Worm (Caenorhabditis elegans) whole organism, young adult: ENCODE data around the gene nhr-182.
A peak's percentile ranks its signal among the peaks of the same experiment; 100 is the strongest.

ENCODE experiments used
- B0261.1 ChIP-seq: sonication (generic microtip); optimal IDR thresholded peaks from 2 replicates; lab custom pipeline; 2016; ENCODE audit warnings: mild to moderate bottlenecking, missing genetic modification characterization, moderate library complexity, missing compliant biosample characterization
- C17E4.6 ChIP-seq: fragments of 200-800 bp; sonication (Bioruptor generic); IDR thresholded peaks from 2 replicates; pipeline ENCODE4 v1.3.6; 2022; ENCODE audit warnings: missing genetic modification reagents, missing genetic modification characterization, missing compliant biosample characterization
- D2030.7 ChIP-seq: fragments of 200-800 bp; sonication (Bioruptor generic); IDR thresholded peaks from 2 replicates; pipeline ENCODE4 v1.3.6; 2022; ENCODE audit warnings: missing genetic modification reagents, missing genetic modification characterization, missing compliant biosample characterization
- F23B12.7 ChIP-seq: sonication (generic microtip); optimal IDR thresholded peaks from 2 replicates; lab custom pipeline; 2017; ENCODE audit warnings: missing genetic modification characterization, mild to moderate bottlenecking, missing compliant biosample characterization, antibody characterized with exemption, moderate library complexity; ENCODE audit not compliant: insufficient read depth
- F49E8.2 ChIP-seq: sonication (generic microtip); optimal IDR thresholded peaks from 3 replicates; lab custom pipeline; 2017; ENCODE audit warnings: missing genetic modification characterization, mild to moderate bottlenecking, missing compliant biosample characterization, antibody characterized with exemption, moderate library complexity; ENCODE audit not compliant: insufficient read depth
- F55B11.4 ChIP-seq: sonication (generic microtip); optimal IDR thresholded peaks from 2 replicates; lab custom pipeline; 2016; ENCODE audit warnings: missing compliant biosample characterization, missing genetic modification characterization, borderline replicate concordance; ENCODE audit not compliant: insufficient read depth
- F57C9.4 ChIP-seq: sonication (generic microtip); optimal IDR thresholded peaks from 2 replicates; lab custom pipeline; 2017; ENCODE audit warnings: mild to moderate bottlenecking, missing genetic modification characterization, missing compliant biosample characterization
- K11D2.4 ChIP-seq: fragments of 200-800 bp; sonication (Bioruptor generic); IDR thresholded peaks from 2 replicates; pipeline ENCODE4 v1.3.6; 2022; ENCODE audit warnings: missing genetic modification reagents, missing genetic modification characterization, missing compliant biosample characterization
- Y53G8AR.9 ChIP-seq: fragments of 200-800 bp; sonication (Bioruptor generic); conservative IDR thresholded peaks from 2 replicates; pipeline ENCODE4 v1.3.6; 2022; ENCODE audit warnings: missing genetic modification reagents, missing genetic modification characterization, missing compliant biosample characterization
- Y56A3A.18 ChIP-seq: fragments of 200-800 bp; sonication (Bioruptor generic); IDR thresholded peaks from 2 replicates; pipeline ENCODE4 v1.3.6; 2022; ENCODE audit warnings: missing genetic modification reagents, missing genetic modification characterization, missing compliant biosample characterization
- ama-1 ChIP-seq, 3 experiments: fragments of 150-350 bp in 1 of 3; sonication (generic microtip) in 2 of 3; optimal IDR thresholded peaks; 2 replicates each; lab custom pipeline; 2014 to 2018; ENCODE audit warnings: missing biosample characterization in 2 of 3, missing genetic modification characterization in 2 of 3, missing genetic modification reagents in 2 of 3
- atf-7 ChIP-seq: sonication (generic microtip); optimal IDR thresholded peaks from 2 replicates; lab custom pipeline; 2017; ENCODE audit warnings: mild to moderate bottlenecking, missing genetic modification characterization, missing compliant biosample characterization
- athp-1 ChIP-seq: sonication (generic microtip); optimal IDR thresholded peaks from 2 replicates; lab custom pipeline; 2017; ENCODE audit warnings: mild to moderate bottlenecking, missing genetic modification characterization, missing compliant biosample characterization
- attf-6 ChIP-seq: fragments of 200-800 bp; sonication (Bioruptor generic); IDR thresholded peaks from 2 replicates; pipeline ENCODE4 v1.3.6; 2022; ENCODE audit warnings: missing genetic modification reagents, missing genetic modification characterization, missing compliant biosample characterization
- ceh-58 ChIP-seq: fragments of 200-800 bp; sonication (Bioruptor generic); IDR thresholded peaks from 2 replicates; pipeline ENCODE4 v1.3.6; 2022; ENCODE audit warnings: missing genetic modification characterization, missing compliant biosample characterization
- ceh-79 ChIP-seq: sonication (generic microtip); optimal IDR thresholded peaks from 2 replicates; lab custom pipeline; 2017; ENCODE audit warnings: mild to moderate bottlenecking, missing genetic modification characterization, missing compliant biosample characterization
- ceh-91 ChIP-seq: fragments of 200-800 bp; sonication (Bioruptor generic); IDR thresholded peaks from 2 replicates; pipeline ENCODE4 v1.3.6; 2022; ENCODE audit warnings: missing genetic modification reagents, missing genetic modification characterization, missing compliant biosample characterization
- die-1 ChIP-seq: sonication (generic microtip); optimal IDR thresholded peaks from 2 replicates; lab custom pipeline; 2016; ENCODE audit warnings: missing genotype, mild to moderate bottlenecking, missing genetic modification characterization, missing compliant biosample characterization
- dpff-1 ChIP-seq: sonication (generic microtip); optimal IDR thresholded peaks from 2 replicates; lab custom pipeline; 2017; ENCODE audit warnings: mild to moderate bottlenecking, missing genetic modification characterization, missing compliant biosample characterization
- efl-1 ChIP-seq: fragments of 150-350 bp; optimal IDR thresholded peaks from 2 replicates; lab custom pipeline; 2014; ENCODE audit warnings: missing biosample characterization, missing genetic modification reagents, missing genetic modification characterization
- egl-44 ChIP-seq: fragments of 200-800 bp; sonication (Bioruptor generic); IDR thresholded peaks from 2 replicates; pipeline ENCODE4 v1.3.6; 2022; ENCODE audit warnings: missing genetic modification reagents, missing genetic modification characterization, missing compliant biosample characterization
- egrh-3 ChIP-seq: fragments of 200-800 bp; sonication (Bioruptor generic); IDR thresholded peaks from 2 replicates; pipeline ENCODE4 v1.3.6; 2022; ENCODE audit warnings: missing genetic modification reagents, missing genetic modification characterization, missing compliant biosample characterization
- hmg-20 ChIP-seq: fragments of 200-800 bp; sonication (Bioruptor generic); IDR thresholded peaks from 2 replicates; pipeline ENCODE4 v1.3.6; 2022; ENCODE audit warnings: missing genetic modification reagents, missing genetic modification characterization, missing compliant biosample characterization
- let-607 ChIP-seq, 2 experiments: fragments of 200-800 bp in 1 of 2; sonication (Bioruptor generic) in 1 of 2; sonication (generic microtip) in 1 of 2; optimal IDR thresholded peaks; 2 replicates each; lab custom pipeline; 2016 to 2018; ENCODE audit warnings: mild to moderate bottlenecking in 2 of 2, missing compliant biosample characterization in 2 of 2, missing genetic modification characterization in 2 of 2, moderate library complexity in 2 of 2, missing genotype in 1 of 2
- lsl-1 ChIP-seq: fragments of 200-800 bp; sonication (Bioruptor generic); optimal IDR thresholded peaks from 2 replicates; lab custom pipeline; 2018; ENCODE audit warnings: mild to moderate bottlenecking, missing genetic modification characterization, moderate library complexity, missing compliant biosample characterization
- madf-8 ChIP-seq: fragments of 200-800 bp; sonication (Bioruptor generic); conservative IDR thresholded peaks from 2 replicates; pipeline ENCODE4 v1.3.6; 2022; ENCODE audit warnings: missing genetic modification reagents, missing genetic modification characterization, missing compliant biosample characterization
- mxl-1 ChIP-seq: sonication (generic microtip); optimal IDR thresholded peaks from 2 replicates; lab custom pipeline; 2016; ENCODE audit warnings: missing genetic modification characterization, missing compliant biosample characterization
- nfya-2 ChIP-seq: fragments of 200-800 bp; sonication (Bioruptor generic); IDR thresholded peaks from 2 replicates; pipeline ENCODE4 v1.3.6; 2022; ENCODE audit warnings: missing genetic modification reagents, missing genetic modification characterization, missing compliant biosample characterization
- nhr-27 ChIP-seq: fragments of 200-800 bp; sonication (Bioruptor generic); optimal IDR thresholded peaks from 2 replicates; lab custom pipeline; 2018; ENCODE audit warnings: mild to moderate bottlenecking, missing genetic modification characterization, moderate library complexity, missing compliant biosample characterization
- rpc-1 ChIP-seq, 2 experiments: fragments of 150-350 bp in 1 of 2; sonication (generic microtip) in 1 of 2; optimal IDR thresholded peaks; 2 replicates each; lab custom pipeline; 2014 to 2018; ENCODE audit warnings: missing biosample characterization in 1 of 2, missing genetic modification characterization in 1 of 2, missing genetic modification reagents in 1 of 2, missing genotype in 1 of 2
- sdz-38 ChIP-seq: sonication (generic microtip); optimal IDR thresholded peaks from 2 replicates; lab custom pipeline; 2016; ENCODE audit warnings: missing genotype, missing genetic modification characterization, missing compliant biosample characterization
- snpc-1.3 ChIP-seq: sonication (generic microtip); optimal IDR thresholded peaks from 2 replicates; lab custom pipeline; 2017; ENCODE audit warnings: missing genetic modification characterization, mild to moderate bottlenecking, missing compliant biosample characterization, antibody characterized with exemption, moderate library complexity, missing genotype, missing genetic modification reagents; ENCODE audit not compliant: insufficient read depth
- snpc-3.4 ChIP-seq: sonication (generic microtip); optimal IDR thresholded peaks from 2 replicates; lab custom pipeline; 2017; ENCODE audit warnings: missing genetic modification characterization, mild to moderate bottlenecking, missing compliant biosample characterization, antibody characterized with exemption, moderate library complexity, missing genotype, missing genetic modification reagents
- snpc-4 ChIP-seq, 5 experiments: fragments of 150-350 bp in 1 of 5; sonication (generic microtip) in 4 of 5; optimal IDR thresholded peaks; 2 replicates each; lab custom pipeline; 2014 to 2018; ENCODE audit warnings: missing genetic modification characterization in 5 of 5, missing biosample characterization in 3 of 5, antibody characterized with exemption in 2 of 5, mild to moderate bottlenecking in 2 of 5, missing compliant biosample characterization in 2 of 5, missing genotype in 2 of 5, moderate library complexity in 2 of 5, missing genetic modification reagents in 1 of 5
- somi-1 ChIP-seq: fragments of 200-800 bp; sonication (Bioruptor generic); optimal IDR thresholded peaks from 2 replicates; lab custom pipeline; 2018; ENCODE audit warnings: mild to moderate bottlenecking, missing genetic modification characterization, missing compliant biosample characterization
- tbp1 ChIP-seq: fragments of 200-800 bp; sonication (Bioruptor generic); optimal IDR thresholded peaks from 2 replicates; lab custom pipeline; 2018; ENCODE audit warnings: mild to moderate bottlenecking, missing genetic modification characterization, missing compliant biosample characterization
- tbx-9 ChIP-seq: sonication (generic microtip); optimal IDR thresholded peaks from 2 replicates; lab custom pipeline; 2016; ENCODE audit warnings: borderline replicate concordance, missing genetic modification characterization, inconsistent platforms, missing compliant biosample characterization
- tlf-1 ChIP-seq: fragments of 200-800 bp; sonication (Bioruptor generic); optimal IDR thresholded peaks from 2 replicates; lab custom pipeline; 2018; ENCODE audit warnings: mild to moderate bottlenecking, missing genetic modification characterization, missing compliant biosample characterization
- unc-130 ChIP-seq: sonication (generic microtip); optimal IDR thresholded peaks from 2 replicates; lab custom pipeline; 2016; ENCODE audit warnings: missing genetic modification reagents, missing genetic modification characterization, missing compliant biosample characterization
- zfh-2 ChIP-seq: fragments of 200-800 bp; sonication (Bioruptor generic); conservative IDR thresholded peaks from 2 replicates; pipeline ENCODE4 v1.3.6; 2022; ENCODE audit warnings: missing genetic modification reagents, missing genetic modification characterization, missing compliant biosample characterization
- zim-3 ChIP-seq: sonication (generic microtip); optimal IDR thresholded peaks from 2 replicates; lab custom pipeline; 2017; ENCODE audit warnings: mild to moderate bottlenecking, missing genetic modification characterization, moderate library complexity, missing compliant biosample characterization
- ztf-18 ChIP-seq: sonication (generic microtip); optimal IDR thresholded peaks from 2 replicates; lab custom pipeline; 2016; ENCODE audit warnings: missing genotype, mild to moderate bottlenecking, missing genetic modification characterization, missing compliant biosample characterization
- ztf-3 ChIP-seq: fragments of 200-800 bp; sonication (Bioruptor generic); optimal IDR thresholded peaks from 2 replicates; lab custom pipeline; 2018; ENCODE audit warnings: mild to moderate bottlenecking, missing genetic modification characterization, missing compliant biosample characterization

The nhr-182 gene

DNA sequence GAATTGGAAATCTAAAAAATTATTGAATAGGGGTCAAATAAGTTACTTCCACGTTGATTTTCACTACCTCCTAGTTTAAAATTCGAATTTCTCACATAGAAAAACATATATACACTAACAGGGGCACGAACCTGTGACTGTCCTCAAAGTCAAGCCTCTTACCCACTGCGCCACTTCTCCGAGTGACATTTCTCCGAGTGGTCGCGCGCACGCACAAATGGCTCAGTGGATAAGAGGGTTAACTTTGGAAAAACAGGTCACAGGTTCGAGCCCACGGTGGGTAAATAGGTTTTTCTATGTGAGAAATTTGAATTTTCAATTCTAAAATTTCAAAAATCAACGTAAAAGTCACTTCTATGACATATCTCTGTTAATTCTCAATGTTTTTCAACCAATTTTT is 17.5 kb upstream of the nhr-182 start (continued):
- no peak for TF ChIP-seq die-1 (tag; lab: Kevin White, UChicago)
- TF ChIP-seq K11D2.4, result no peak
- no peak for TF ChIP-seq sdz-38 (tag; lab: Kevin White, UChicago)
- TF ChIP-seq snpc-1.3 (tag; lab: Kevin White, UChicago), result no peak
- TF ChIP-seq ztf-3, result no peak
- TF ChIP-seq attf-6, result no peak
- no peak for TF ChIP-seq Y53G8AR.9 (GFP tag; lab: Robert Waterston, UW)
- TF ChIP-seq dpff-1 (tag; lab: Kevin White, UChicago), result no peak
- no peak for TF ChIP-seq F49E8.2
- peak; percentile 64 for TF ChIP-seq tbp1 (GFP tag; lab: Kevin White, UChicago)
- TF ChIP-seq rpc-1 (optimal IDR thresholded peaks at IDR 0.05; lab: Kevin White, UChicago), result no peak
- peak; percentile 50 for TF ChIP-seq rpc-1 (tag; optimal IDR thresholded peaks at IDR 0.05; lab: Kevin White, UChicago)
- no peak for TF ChIP-seq F55B11.4 (tag; lab: Kevin White, UChicago)
- TF ChIP-seq lsl-1 (GFP tag; lab: Kevin White, UChicago), result no peak
- TF ChIP-seq snpc-4 (GFP tag; optimal IDR thresholded peaks at IDR 0.05; lab: Kevin White, UChicago), result no peak
- TF ChIP-seq snpc-4 (tag; optimal IDR thresholded peaks at IDR 0.05; lab: Kevin White, UChicago), result peak in 1 of 4 experiments; percentile 44
- no peak for TF ChIP-seq tlf-1
- TF ChIP-seq D2030.7 (GFP tag; lab: Robert Waterston, UW), result peak; percentile 21; the same call in 1 of the 2 replicates
- TF ChIP-seq ceh-91, result no peak
- no peak for TF ChIP-seq athp-1 (tag; lab: Kevin White, UChicago)
- TF ChIP-seq, all 124 proteins: peak for 9

DNA sequence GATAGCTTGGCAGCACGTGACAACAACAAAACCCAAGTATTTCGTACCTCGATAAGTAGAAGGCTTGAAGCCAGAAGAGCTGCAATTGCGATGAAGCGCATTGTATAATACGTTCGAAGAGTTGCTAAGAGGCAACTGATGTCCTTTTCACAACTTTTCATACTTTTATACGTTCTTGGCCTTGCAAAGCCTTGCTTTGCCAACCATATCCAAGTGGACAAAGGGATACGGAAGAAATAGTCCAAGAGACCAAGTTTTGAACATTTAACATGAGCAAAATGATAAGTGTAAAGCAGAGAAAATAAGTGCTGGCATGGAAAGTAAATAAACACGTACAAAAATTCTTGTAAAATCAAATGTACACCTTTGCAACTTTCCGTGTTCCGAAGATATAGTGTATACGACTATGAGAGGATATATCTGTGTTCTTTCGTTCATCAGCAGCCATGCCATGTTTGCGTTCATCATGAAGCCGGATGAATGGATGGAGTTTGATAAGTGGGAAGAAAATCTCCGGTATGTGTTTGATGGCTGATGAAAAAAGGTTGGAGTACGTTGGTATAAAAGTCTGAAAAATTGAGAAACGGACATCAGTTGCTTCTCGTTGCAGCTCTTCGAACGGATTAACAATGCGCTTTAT is 14.6 kb upstream of the nhr-182 start, which contains the start of the genes Y5H2A.4 and abu-4:
TSS of gene Y5H2A.4 (minus strand) at position 101 of the 640 bp plus-strand sequence.
TSS of gene abu-4 (plus strand) at position 590 of the 640 bp plus-strand sequence.
- TF ChIP-seq C17E4.6 (no peak), B0261.1 (tag; lab: Kevin White, UChicago) (no peak), nfya-2 (GFP tag; lab: Robert Waterston, UW) (no peak)

ce11 chrV:2271750-2272149 is 12.0 kb upstream of the nhr-182 start, which contains the start of gene Y5H2A.1:
Y5H2A.1 (minus strand) TSS chrV:2271850.
- TF ChIP-seq somi-1 (no peak), F49E8.2 (no peak), mxl-1 (tag; lab: Kevin White, UChicago) (no peak), snpc-3.4 (no peak), Y56A3A.18 (no peak), dpff-1 (tag; lab: Kevin White, UChicago) (no peak), zim-3 (tag; lab: Kevin White, UChicago) (no peak), ceh-79 (tag; lab: Kevin White, UChicago) (no peak), zfh-2 (GFP tag; lab: Robert Waterston, UW) (no peak), ztf-18 (no peak), nhr-27 (tag; lab: Kevin White, UChicago) (no peak), efl-1 (GFP tag; lab: Kevin White, UChicago) (no peak)

DNA sequence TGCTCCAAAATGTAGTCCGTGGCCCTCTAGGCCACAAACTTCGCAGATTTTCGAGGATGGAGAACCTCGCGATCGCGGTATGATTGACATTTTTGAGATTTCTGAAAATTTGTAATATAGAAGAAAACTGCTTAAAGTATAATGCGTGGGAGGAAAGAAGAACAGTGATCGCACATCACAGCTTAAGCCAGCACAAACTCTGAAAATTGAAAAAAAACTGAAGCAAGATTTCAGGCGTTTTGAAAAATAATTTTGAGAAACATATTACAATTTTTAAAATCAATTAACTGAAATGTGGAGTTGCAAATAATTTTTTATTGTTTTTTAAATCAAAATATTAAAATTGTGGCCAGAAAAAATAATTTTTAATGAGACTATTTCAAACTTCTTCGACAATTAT is 7.2 kb upstream of the nhr-182 start, which contains the start of gene nhr-275:
TSS of gene nhr-275 (minus strand) at position 101 of the 400 bp plus-strand sequence.
- TF ChIP-seq ceh-91 (no peak), egl-44 (GFP tag; lab: Robert Waterston, UW) (no peak), atf-7 (no peak), madf-8 (GFP tag; lab: Robert Waterston, UW) (no peak), let-607 (tag; optimal IDR thresholded peaks at IDR 0.05; lab: Kevin White, UChicago) (no peak), egrh-3 (GFP tag; lab: Robert Waterston, UW) (no peak), tbx-9 (tag; lab: Kevin White, UChicago) (no peak), ceh-58 (GFP tag; lab: Robert Waterston, UW) (no peak), hmg-20 (GFP tag; lab: Robert Waterston, UW) (no peak), ama-1 (optimal IDR thresholded peaks at IDR 0.05; lab: Kevin White, UChicago) (no peak), ama-1 (GFP tag; optimal IDR thresholded peaks at IDR 0.05; lab: Kevin White, UChicago) (no peak), unc-130 (GFP tag; lab: Kevin White, UChicago) (no peak), F57C9.4 (no peak), F23B12.7 (no peak)
